Fruit fly (Drosophila melanogaster) whole organism, embryonic: ENCODE results near the gene Eno.

Experiments
- Antp ChIP-seq: fragments of 200-800 bp; sonication (Bioruptor generic); optimal IDR thresholded peaks from 3 replicates; lab custom pipeline; 2016; ENCODE audit warnings: missing biosample characterization, missing genetic modification characterization
- BEAF-32 ChIP-seq: fragments of 200-800 bp; sonication (Bioruptor generic); optimal IDR thresholded peaks from 3 replicates; lab custom pipeline; 2017; ENCODE audit warnings: missing biosample characterization, missing genetic modification characterization, mild to moderate bottlenecking, moderate library complexity, missing genetic modification reagents
- C15 ChIP-seq: fragments of 200-800 bp; sonication (Bioruptor generic); IDR thresholded peaks from 3 replicates; pipeline ENCODE4 v1.3.6; 2022; ENCODE audit warnings: missing biosample characterization, missing genetic modification characterization
- CG10321 ChIP-seq: fragments of 200-800 bp; sonication (Bioruptor generic); IDR thresholded peaks from 2 replicates; pipeline ENCODE4 v1.3.6; 2022; ENCODE audit warnings: missing biosample characterization, missing genetic modification characterization
- CG10431 ChIP-seq: fragments of 200-800 bp; sonication (Bioruptor generic); optimal IDR thresholded peaks from 3 replicates; lab custom pipeline; 2018; ENCODE audit warnings: missing biosample characterization, mild to moderate bottlenecking, missing genetic modification characterization
- CG10543 ChIP-seq: fragments of 200-800 bp; sonication (Bioruptor generic); optimal IDR thresholded peaks from 3 replicates; lab custom pipeline; 2017; ENCODE audit warnings: missing biosample characterization, mild to moderate bottlenecking, missing genetic modification characterization, moderate library complexity
- CG11085 ChIP-seq: fragments of 200-800 bp; sonication (Bioruptor generic); IDR thresholded peaks from 2 replicates; pipeline ENCODE4 v1.3.6; 2022; ENCODE audit warnings: missing biosample characterization, missing genetic modification characterization
- CG12155 ChIP-seq: fragments of 200-800 bp; sonication (Bioruptor generic); optimal IDR thresholded peaks from 3 replicates; lab custom pipeline; 2016; ENCODE audit warnings: missing biosample characterization, missing genetic modification characterization
- CG12391 ChIP-seq: fragments of 200-800 bp; sonication (Bioruptor generic); optimal IDR thresholded peaks from 3 replicates; lab custom pipeline; 2018; ENCODE audit warnings: missing biosample characterization, mild to moderate bottlenecking, missing genetic modification characterization, moderate library complexity
- CG13424 ChIP-seq: fragments of 200-800 bp; sonication (Bioruptor generic); optimal IDR thresholded peaks from 2 replicates; lab custom pipeline; 2019; ENCODE audit warnings: missing biosample characterization, mild to moderate bottlenecking, missing genetic modification characterization, moderate library complexity
- CG1529 ChIP-seq: fragments of 200-800 bp; sonication (Bioruptor generic); optimal IDR thresholded peaks from 3 replicates; lab custom pipeline; 2018; ENCODE audit warnings: missing biosample characterization, missing genetic modification characterization
- CG17359 ChIP-seq: fragments of 200-800 bp; sonication (Bioruptor generic); optimal IDR thresholded peaks from 3 replicates; lab custom pipeline; 2018; ENCODE audit warnings: missing biosample characterization, mild to moderate bottlenecking, missing genetic modification characterization, moderate library complexity
- CG2712 ChIP-seq: fragments of 200-800 bp; optimal IDR thresholded peaks from 3 replicates; lab custom pipeline; 2019; ENCODE audit warnings: missing biosample characterization, mild to moderate bottlenecking, missing genetic modification characterization, moderate library complexity
- CG31441 ChIP-seq: fragments of 200-800 bp; sonication (Bioruptor generic); IDR thresholded peaks from 2 replicates; pipeline ENCODE4 v1.3.6; 2022; ENCODE audit warnings: missing biosample characterization, missing genetic modification characterization
- CG4404 ChIP-seq: fragments of 200-800 bp; sonication (Bioruptor generic); IDR thresholded peaks from 2 replicates; pipeline ENCODE4 v1.3.6; 2022; ENCODE audit warnings: missing biosample characterization, missing genetic modification characterization
- CG4424 ChIP-seq: fragments of 200-800 bp; sonication (Bioruptor generic); optimal IDR thresholded peaks from 3 replicates; lab custom pipeline; 2016; ENCODE audit warnings: missing biosample characterization, missing genetic modification characterization
- CG5953 ChIP-seq: fragments of 200-800 bp; sonication (Bioruptor generic); IDR thresholded peaks from 2 replicates; pipeline ENCODE4 v1.3.6; 2022; ENCODE audit warnings: missing biosample characterization, missing genetic modification characterization
- CG6272 ChIP-seq: fragments of 200-800 bp; sonication (Bioruptor generic); IDR thresholded peaks from 2 replicates; pipeline ENCODE4 v1.3.6; 2022; ENCODE audit warnings: missing biosample characterization, missing genetic modification characterization
- CG6813 ChIP-seq: fragments of 200-800 bp; sonication (Bioruptor generic); optimal IDR thresholded peaks from 2 replicates; lab custom pipeline; 2017; ENCODE audit warnings: missing biosample characterization, missing genetic modification characterization, mild to moderate bottlenecking, moderate library complexity, missing genetic modification reagents
- CG8478 ChIP-seq: fragments of >200 bp; optimal IDR thresholded peaks from 2 replicates; lab custom pipeline; 2018
- CG9437 ChIP-seq: fragments of 200-800 bp; sonication (Bioruptor generic); optimal IDR thresholded peaks from 2 replicates; lab custom pipeline; 2018; ENCODE audit warnings: missing biosample characterization, mild to moderate bottlenecking, missing genetic modification characterization
- D ChIP-seq, 2 experiments: fragments of 200-800 bp in 1 of 2; fragments of >200 bp in 1 of 2; sonication (Bioruptor generic) in 1 of 2; optimal IDR thresholded peaks; 2 replicates in 1 of 2; 3 replicates in 1 of 2; lab custom pipeline; 2017; ENCODE audit warnings: mild to moderate bottlenecking in 1 of 2, missing biosample characterization in 1 of 2, missing genetic modification characterization in 1 of 2, missing genetic modification reagents in 1 of 2
- Dll ChIP-seq: fragments of 200-800 bp; sonication (Bioruptor generic); IDR thresholded peaks from 4 replicates; pipeline ENCODE4 v1.3.6; 2022; ENCODE audit warnings: missing biosample characterization, missing genetic modification characterization; ENCODE audit not compliant: partially characterized antibody
- Ets65A ChIP-seq: fragments of 200-800 bp; sonication (Bioruptor generic); peaks from one replicate; lab custom pipeline; 2016; ENCODE audit warnings: missing biosample characterization, missing genetic modification characterization
- HLH54F ChIP-seq: fragments of 200-800 bp; sonication (Bioruptor generic); optimal IDR thresholded peaks from 3 replicates; lab custom pipeline; 2016; ENCODE audit warnings: missing biosample characterization, missing genetic modification characterization
- Hr78 ChIP-seq, 2 experiments: fragments of 200-800 bp in 1 of 2; fragments of >200 bp in 1 of 2; sonication (Bioruptor generic) in 1 of 2; optimal IDR thresholded peaks; 2 replicates each; lab custom pipeline; 2017 to 2019; ENCODE audit warnings: missing biosample characterization in 2 of 2, missing genetic modification characterization in 2 of 2, mild to moderate bottlenecking in 1 of 2, moderate library complexity in 1 of 2
- MESR4 ChIP-seq: fragments of 200-800 bp; sonication (Bioruptor generic); optimal IDR thresholded peaks from 2 replicates; lab custom pipeline; 2018; ENCODE audit warnings: missing biosample characterization, mild to moderate bottlenecking, missing genetic modification characterization, moderate library complexity
- Med ChIP-seq: fragments of 200-800 bp; sonication (Bioruptor generic); peaks from one replicate; lab custom pipeline; 2016; ENCODE audit warnings: missing biosample characterization, missing genetic modification characterization, mild to moderate bottlenecking, inconsistent platforms, moderate library complexity
- Nf-YC ChIP-seq: fragments of 200-800 bp; optimal IDR thresholded peaks from 3 replicates; lab custom pipeline; 2019; ENCODE audit warnings: missing biosample characterization, mild to moderate bottlenecking, missing genetic modification characterization, moderate library complexity
- NfI ChIP-seq: fragments of 200-800 bp; sonication (Bioruptor generic); optimal IDR thresholded peaks from 3 replicates; lab custom pipeline; 2018; ENCODE audit warnings: missing biosample characterization, mild to moderate bottlenecking, missing genetic modification characterization, moderate library complexity
- Sry-β ChIP-seq: fragments of 200-800 bp; sonication (Bioruptor generic); optimal IDR thresholded peaks from 2 replicates; lab custom pipeline; 2018; ENCODE audit warnings: missing biosample characterization, mild to moderate bottlenecking, missing genetic modification characterization, moderate library complexity
- Taf1 ChIP-seq: fragments of 200-800 bp; sonication (Bioruptor generic); IDR thresholded peaks from 2 replicates; pipeline ENCODE4 v1.3.6; 2022; ENCODE audit warnings: missing biosample characterization, missing genetic modification characterization
- Trl ChIP-seq, 3 experiments: fragments of >200 bp in 2 of 3; fragments of 200-800 bp in 1 of 3; sonication (Bioruptor generic) in 1 of 3; optimal IDR thresholded peaks; 2 replicates in 1 of 3; 3 replicates in 2 of 3; lab custom pipeline; 2016 to 2017; ENCODE audit warnings: missing biosample characterization in 1 of 3, missing genetic modification characterization in 1 of 3
- abd-A ChIP-seq: fragments of 200-800 bp; sonication (Bioruptor generic); optimal IDR thresholded peaks from 3 replicates; lab custom pipeline; 2019; ENCODE audit warnings: missing biosample characterization, mild to moderate bottlenecking, missing genetic modification characterization, moderate library complexity
- ac ChIP-seq: fragments of 200-800 bp; sonication (Bioruptor generic); optimal IDR thresholded peaks from 3 replicates; lab custom pipeline; 2017; ENCODE audit warnings: missing biosample characterization, mild to moderate bottlenecking, missing genetic modification characterization
- bbx ChIP-seq: fragments of 200-800 bp; sonication (Bioruptor generic); IDR thresholded peaks from 2 replicates; pipeline ENCODE4 v1.3.6; 2022; ENCODE audit warnings: missing biosample characterization, missing genetic modification characterization; ENCODE audit not compliant: partially characterized antibody
- bowl ChIP-seq: fragments of 200-800 bp; sonication (Bioruptor generic); IDR thresholded peaks from 2 replicates; pipeline ENCODE4 v1.3.6; 2022; ENCODE audit warnings: missing biosample characterization, missing genetic modification characterization
- disco-r ChIP-seq: fragments of 200-800 bp; sonication (Bioruptor generic); optimal IDR thresholded peaks from 2 replicates; lab custom pipeline; 2016; ENCODE audit warnings: missing biosample characterization, missing genetic modification characterization
- fd3F ChIP-seq: fragments of 200-800 bp; sonication (Bioruptor generic); optimal IDR thresholded peaks from 2 replicates; lab custom pipeline; 2018; ENCODE audit warnings: missing biosample characterization, mild to moderate bottlenecking, missing genetic modification characterization, moderate library complexity
- grau ChIP-seq: fragments of 200-800 bp; optimal IDR thresholded peaks from 3 replicates; lab custom pipeline; 2019; ENCODE audit warnings: missing biosample characterization, mild to moderate bottlenecking, missing genetic modification characterization, moderate library complexity
- hb ChIP-seq: fragments of 200-800 bp; sonication (Bioruptor generic); IDR thresholded peaks from 3 replicates; pipeline ENCODE4 v1.3.6; 2022; ENCODE audit warnings: missing biosample characterization, missing genetic modification characterization; ENCODE audit not compliant: partially characterized antibody
- mld ChIP-seq: fragments of 200-800 bp; sonication (Bioruptor generic); IDR thresholded peaks from 3 replicates; pipeline ENCODE4 v1.3.6; 2022; ENCODE audit warnings: missing biosample characterization, missing genetic modification characterization; ENCODE audit not compliant: partially characterized antibody
- nom ChIP-seq: fragments of 200-800 bp; sonication (Bioruptor generic); optimal IDR thresholded peaks from 2 replicates; lab custom pipeline; 2017; ENCODE audit warnings: missing biosample characterization, missing genetic modification characterization, mild to moderate bottlenecking, moderate library complexity, missing genetic modification reagents
- oc ChIP-seq: fragments of 200-800 bp; sonication (Bioruptor generic); optimal IDR thresholded peaks from 2 replicates; lab custom pipeline; 2018; ENCODE audit warnings: missing biosample characterization, mild to moderate bottlenecking, missing genetic modification characterization, moderate library complexity
- peb ChIP-seq: fragments of 200-800 bp; sonication (Bioruptor generic); IDR thresholded peaks from 2 replicates; pipeline ENCODE4 v1.3.6; 2022; ENCODE audit warnings: missing biosample characterization, missing genetic modification characterization
- phol ChIP-seq: fragments of 200-800 bp; sonication (Bioruptor generic); optimal IDR thresholded peaks from 3 replicates; lab custom pipeline; 2018; ENCODE audit warnings: missing biosample characterization, mild to moderate bottlenecking, missing genetic modification characterization, moderate library complexity
- ranshi ChIP-seq: fragments of 200-800 bp; sonication (Bioruptor generic); IDR thresholded peaks from 2 replicates; pipeline ENCODE4 v1.3.6; 2022; ENCODE audit warnings: missing biosample characterization, missing genetic modification characterization
- so ChIP-seq: fragments of 200-800 bp; sonication (Bioruptor generic); IDR thresholded peaks from 3 replicates; pipeline ENCODE4 v1.3.6; 2022; ENCODE audit warnings: missing biosample characterization, missing genetic modification characterization
- trem ChIP-seq: fragments of 200-800 bp; optimal IDR thresholded peaks from 3 replicates; lab custom pipeline; 2019; ENCODE audit warnings: missing biosample characterization, mild to moderate bottlenecking, missing genetic modification characterization, moderate library complexity

The Eno gene

dm6 chr2L:1729607-1730011 is at the start of gene Eno, which contains the start of gene CG31937 (continued):
- TF ChIP-seq CG9437 (GFP tag; lab: Kevin White, UChicago) (peak; percentile 98), ranshi (GFP tag; lab: Robert Waterston, UW) (peak; percentile 55; the same call in 1 of the 2 replicates), D (optimal IDR thresholded peaks at IDR 0.05; lab: Kevin White, UChicago) (no peak), D (GFP tag; optimal IDR thresholded peaks at IDR 0.05; lab: Kevin White, UChicago) (no peak), so (GFP tag; lab: Robert Waterston, UW) (0 out of 3 replicates have a peak, but pooled peaks have one; percentile 29), CG4404 (peak; percentile 33; the same call in 1 of the 2 replicates), CG12391 (tag; lab: Kevin White, UChicago) (peak; percentile 60), NfI (GFP tag; lab: Kevin White, UChicago) (peak; percentile 45), phol (tag; lab: Kevin White, UChicago) (peak; percentile 16), CG2712 (tag; lab: Kevin White, UChicago) (peak; percentile 37), Med (GFP tag; lab: Kevin White, UChicago) (peak; percentile 85), Ets65A (no peak), CG11085 (GFP tag; lab: Robert Waterston, UW) (0 out of 2 replicates have a peak, but pooled peaks have one; percentile 20), CG13424 (tag; lab: Kevin White, UChicago) (peak; percentile 50), CG10321 (GFP tag; lab: Robert Waterston, UW) (no peak), oc (no peak), HLH54F (GFP tag; lab: Kevin White, UChicago) (peak; percentile 51), peb (GFP tag; lab: Robert Waterston, UW) (no peak), C15 (GFP tag; lab: Robert Waterston, UW) (0 out of 3 replicates have a peak, but pooled peaks have one; percentile 43), Antp (GFP tag; lab: Kevin White, UChicago) (peak; percentile 26), MESR4 (peak; percentile 24), Sry-β (GFP tag; lab: Kevin White, UChicago) (peak; percentile 90), CG12155 (GFP tag; lab: Kevin White, UChicago) (peak; percentile 32), mld (GFP tag; lab: Robert Waterston, UW) (no peak), ac (GFP tag; lab: Kevin White, UChicago) (no peak), CG31441 (GFP tag; lab: Robert Waterston, UW) (peak; percentile 50; the same call in 1 of the 2 replicates), Hr78 (GFP tag; optimal IDR thresholded peaks at IDR 0.05; lab: Kevin White, UChicago) (no peak), Nf-YC (peak; percentile 55), abd-A (tag; lab: Kevin White, UChicago) (no peak), hb (GFP tag; lab: Robert Waterston, UW) (no peak), Trl (optimal IDR thresholded peaks at IDR 0.05; lab: Kevin White, UChicago) (no peak), Trl (GFP tag; optimal IDR thresholded peaks at IDR 0.05; lab: Kevin White, UChicago) (no peak), CG10431 (GFP tag; lab: Kevin White, UChicago) (no peak), CG6272 (GFP tag; lab: Robert Waterston, UW) (peak; percentile 60), fd3F (GFP tag; lab: Kevin White, UChicago) (peak; percentile 3), BEAF-32 (peak; percentile 26), CG5953 (GFP tag; lab: Robert Waterston, UW) (no peak), trem (tag; lab: Kevin White, UChicago) (no peak), CG10543 (GFP tag; lab: Kevin White, UChicago) (peak; percentile 77), grau (tag; lab: Kevin White, UChicago) (peak; percentile 62), CG17359 (tag; lab: Kevin White, UChicago) (no peak), disco-r (GFP tag; lab: Kevin White, UChicago) (peak; percentile 19), CG1529 (GFP tag; lab: Kevin White, UChicago) (peak; percentile 28), CG4424 (GFP tag; lab: Kevin White, UChicago) (peak; percentile 44), CG6813 (GFP tag; lab: Kevin White, UChicago) (peak; percentile 1), bbx (no peak), bowl (GFP tag; lab: Robert Waterston, UW) (no peak), nom (GFP tag; lab: Kevin White, UChicago) (peak; percentile 77), Taf1 (peak; percentile 45; the same call in 1 of the 2 replicates), CG8478 (lab: Kevin White, UChicago) (no peak), Dll (GFP tag; lab: Robert Waterston, UW) (0 out of 4 replicates have a peak, but pooled peaks have one; percentile 32)
